Worm (Caenorhabditis elegans) whole organism, L2 larva: Measurements from ENCODE around the gene F35E8.13.
"Not testable (repeated sequence)": the region's sequence is repeated elsewhere in the genome, so short reads cannot be mapped to it uniquely, and the experiment has no call there.

Experiments
- ZK546.5 ChIP-seq: sonication (generic microtip); optimal IDR thresholded peaks from 2 replicates; lab custom pipeline; 2017; ENCODE audit warnings: missing biosample characterization, missing genetic modification characterization
- aly-2 ChIP-seq: fragments of 150-350 bp; optimal IDR thresholded peaks from 2 replicates; lab custom pipeline; 2014; ENCODE audit warnings: missing biosample characterization, missing genetic modification characterization
- ama-1 ChIP-seq: fragments of 150-350 bp; optimal IDR thresholded peaks from 2 replicates; lab custom pipeline; 2018; ENCODE audit warnings: inconsistent platforms
- elt-3 ChIP-seq: sonication (generic microtip); optimal IDR thresholded peaks from 2 replicates; lab custom pipeline; 2017; ENCODE audit warnings: missing biosample characterization, missing genetic modification characterization
- fos-1 ChIP-seq: fragments of 150-350 bp; optimal IDR thresholded peaks from 2 replicates; lab custom pipeline; 2014; ENCODE audit warnings: missing biosample characterization, missing genetic modification characterization
- lin-13 ChIP-seq: fragments of 150-350 bp; optimal IDR thresholded peaks from 2 replicates; lab custom pipeline; 2014; ENCODE audit warnings: missing biosample characterization, missing genetic modification reagents, missing genetic modification characterization
- lin-39 ChIP-seq: fragments of 150-350 bp; optimal IDR thresholded peaks from 2 replicates; lab custom pipeline; 2014; ENCODE audit warnings: missing biosample characterization, missing genetic modification reagents, missing genetic modification characterization
- nhr-11 ChIP-seq: fragments of 150-350 bp; optimal IDR thresholded peaks from 2 replicates; lab custom pipeline; 2014; ENCODE audit warnings: missing biosample characterization, missing genetic modification characterization
- nhr-77 ChIP-seq: fragments of 150-350 bp; optimal IDR thresholded peaks from 2 replicates; lab custom pipeline; 2014; ENCODE audit warnings: missing biosample characterization, missing genetic modification characterization
- skn-1 ChIP-seq: sonication (generic microtip); optimal IDR thresholded peaks from 2 replicates; lab custom pipeline; 2017; ENCODE audit warnings: missing biosample characterization, missing genetic modification characterization
- snpc-4 ChIP-seq: fragments of 150-350 bp; optimal IDR thresholded peaks from 2 replicates; lab custom pipeline; 2014; ENCODE audit warnings: missing biosample characterization, missing genetic modification characterization
- zag-1 ChIP-seq: fragments of 150-350 bp; optimal IDR thresholded peaks from 2 replicates; lab custom pipeline; 2014; ENCODE audit warnings: missing biosample characterization, missing genetic modification characterization

ce11 chrV:15929882-15930281 is 6.8 kb downstream of the F35E8.13 start, which contains the start of gene srbc-77:
- TF ChIP-seq snpc-4; lin-13 (GFP tag; lab: Kevin White, UChicago); ama-1 (lab: Kevin White, UChicago); nhr-11; skn-1 (tag; lab: Kevin White, UChicago); nhr-77; fos-1 (tag; lab: Kevin White, UChicago); aly-2 (tag; lab: Kevin White, UChicago); ZK546.5 (tag; lab: Kevin White, UChicago); lin-39 (tag; lab: Kevin White, UChicago); elt-3 (tag; lab: Kevin White, UChicago); zag-1 (tag; lab: Kevin White, UChicago): not testable (repeated sequence)
